Worm (Caenorhabditis elegans): ENCODE results near the gene hse-5.
A peak's percentile ranks its signal among the peaks of the same experiment; 100 is the strongest.

Gene hse-5

ce11 chrIII:4345034-4345433 lies at the start of gene hse-5:
hse-5 (plus strand) TSS chrIII:4345334.
- TF ChIP-seq hlh-11 (tag; optimal IDR thresholded peaks at IDR 0.05) (no peak), fos-1 (tag; optimal IDR thresholded peaks at IDR 0.05) (no peak), lin-1 (GFP tag; IDR thresholded peaks at IDR 0.05) (no peak), arid-1 (GFP tag; conservative IDR thresholded peaks at IDR 0.05) (no peak), saeg-2 (GFP tag; IDR thresholded peaks at IDR 0.05) (no peak), egl-43 (GFP tag; IDR thresholded peaks at IDR 0.05) (no peak), dve-1 (tag; optimal IDR thresholded peaks at IDR 0.05; ENCODE audit: insufficient read depth) (no peak), ctbp-1 (GFP tag; IDR thresholded peaks at IDR 0.05) (no peak), tag-97 (GFP tag; IDR thresholded peaks at IDR 0.05) (no peak), zfp-2 (tag; optimal IDR thresholded peaks at IDR 0.05) (no peak), nhr-111 (GFP tag; optimal IDR thresholded peaks at IDR 0.05) (no peak), ZK337.2 (GFP tag; IDR thresholded peaks at IDR 0.05) (no peak), F49E8.2 (tag; optimal IDR thresholded peaks at IDR 0.05; ENCODE audit: borderline replicate concordance) (no peak), rbr-2 (tag; optimal IDR thresholded peaks at IDR 0.05) (no peak), madf-9 (GFP tag; conservative IDR thresholded peaks at IDR 0.05) (no peak), T20F7.1 (GFP tag; optimal IDR thresholded peaks at IDR 0.05) (no peak), cey-2 (tag; optimal IDR thresholded peaks at IDR 0.05; ENCODE audit: borderline replicate concordance, insufficient read depth) (no peak), lin-13 (GFP tag; optimal IDR thresholded peaks at IDR 0.05) (no peak), ceh-28 (tag; optimal IDR thresholded peaks at IDR 0.05) (no peak)

ce11 chrIII:4300989-4301498 lies 44.1 kb upstream of the hse-5 start, which contains the start of gene R10E4.11:
R10E4.11 (minus strand) TSS chrIII:4301039.
- TF ChIP-seq unc-39 (tag; optimal IDR thresholded peaks at IDR 0.05) (no peak), unc-130 (GFP tag; optimal IDR thresholded peaks at IDR 0.05) (no peak), daf-16 (GFP tag; optimal IDR thresholded peaks at IDR 0.05) (peak in 1 of 2 experiments; percentile 30), daf-16 (tag; optimal IDR thresholded peaks at IDR 0.05) (peak; percentile 23), lsy-2 (tag; optimal IDR thresholded peaks at IDR 0.05) (peak in 1 of 2 experiments; percentile 28)

ce11 chrIII:4302293-4302692 lies 42.8 kb upstream of the hse-5 start, which contains the start of gene R10E4.9:
R10E4.9 (minus strand) TSS chrIII:4302393.
- TF ChIP-seq lin-39 (tag; optimal IDR thresholded peaks at IDR 0.05) (no peak), ceh-82 (tag; optimal IDR thresholded peaks at IDR 0.05) (no peak), ceh-62 (tag; optimal IDR thresholded peaks at IDR 0.05) (no peak), daf-12 (tag; optimal IDR thresholded peaks at IDR 0.05) (no peak), lin-1 (GFP tag; IDR thresholded peaks at IDR 0.05) (no peak), Y48G9A.11 (GFP tag; IDR thresholded peaks at IDR 0.05) (no peak), ctbp-1 (GFP tag; IDR thresholded peaks at IDR 0.05) (no peak), spr-3 (GFP tag; optimal IDR thresholded peaks at IDR 0.05) (no peak), lin-29 (GFP tag; IDR thresholded peaks at IDR 0.05) (no peak), F44E2.7 (GFP tag; IDR thresholded peaks at IDR 0.05) (no peak), nhr-102 (tag; optimal IDR thresholded peaks at IDR 0.05) (no peak), ZK546.5 (tag; optimal IDR thresholded peaks at IDR 0.05) (no peak), fkh-10 (GFP tag; optimal IDR thresholded peaks at IDR 0.05) (no peak), ceh-20 (GFP tag; IDR thresholded peaks at IDR 0.05) (no peak)

- no peak for TF ChIP-seq daf-16 (GFP tag; optimal IDR thresholded peaks at IDR 0.05)
- peak; percentile 55 for TF ChIP-seq daf-16 (tag; optimal IDR thresholded peaks at IDR 0.05)
- TF ChIP-seq arid-1 (GFP tag; conservative IDR thresholded peaks at IDR 0.05): no peak
- no peak for TF ChIP-seq unc-130 (GFP tag; optimal IDR thresholded peaks at IDR 0.05)
- TF ChIP-seq spr-3 (GFP tag; optimal IDR thresholded peaks at IDR 0.05): no peak
- no peak for TF ChIP-seq dpl-1 (GFP tag; optimal IDR thresholded peaks at IDR 0.05)
- TF ChIP-seq rbr-2 (tag; optimal IDR thresholded peaks at IDR 0.05): no peak
Measured at ce11 chrIII:4302780-4303179, 42.4 kb upstream of the hse-5 start.
